Worm (Caenorhabditis elegans) whole organism, L4/young adult: ENCODE results near the gene F10C2.7.

Experiments used
- W03F9.2 ChIP-seq: fragments of 150-350 bp; optimal IDR thresholded peaks from 2 replicates; lab custom pipeline; 2014; ENCODE audit warnings: missing biosample characterization, missing genetic modification characterization
- him-1 ChIP-seq: sonication (generic microtip); optimal IDR thresholded peaks from 2 replicates; lab custom pipeline; 2016; ENCODE audit warnings: missing genotype, missing genetic modification reagents, missing genetic modification characterization, missing compliant biosample characterization

- TF ChIP-seq him-1 (tag; lab: Kevin White, UChicago) = no peak
- TF ChIP-seq W03F9.2 = no peak
Observed at ce11 chrV:12103920-12104319, 50.2 kb downstream of the F10C2.7 start, which contains the start of gene nhr-153.
